Worm (Caenorhabditis elegans): ENCODE measurements around the gene lys-3.
A peak's percentile ranks its signal among the peaks of the same experiment; 100 is the strongest.

lys-3 gene

DNA sequence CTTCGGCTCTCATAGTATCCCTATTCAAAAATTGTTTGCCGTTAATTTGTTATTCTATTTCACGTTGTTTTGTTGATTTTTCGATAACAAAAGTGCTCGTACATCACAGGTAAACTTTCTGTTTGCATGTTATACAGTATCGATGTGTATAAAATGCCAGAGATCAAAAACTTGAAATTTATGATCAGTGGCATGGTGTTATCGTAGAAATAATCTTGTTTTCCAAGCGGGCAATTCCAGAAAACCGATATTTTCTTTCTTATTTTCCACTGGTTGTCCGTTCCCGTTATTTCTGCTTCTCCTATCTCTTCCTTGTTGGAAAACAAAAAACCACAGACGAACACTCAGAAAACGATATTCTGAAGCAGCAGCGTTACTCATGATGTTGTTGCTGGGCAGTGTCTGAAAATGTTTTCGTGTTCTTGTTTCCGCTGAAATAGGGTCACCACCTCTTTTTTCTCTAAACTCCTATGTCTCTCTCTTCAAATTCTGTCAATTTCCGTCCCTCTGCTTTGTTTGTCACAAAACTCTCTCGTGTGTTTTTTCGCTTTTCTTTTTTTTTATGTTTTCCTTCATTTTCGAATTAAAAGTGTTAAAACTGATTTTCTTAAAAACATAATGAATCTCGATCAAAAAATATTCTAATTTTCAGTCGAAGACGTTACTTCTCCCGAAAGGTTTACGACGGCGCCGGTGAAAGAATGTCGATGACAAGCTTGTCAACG is 34.9 kb downstream of the lys-3 start, which contains the start of gene akt-1:
TSS of gene akt-1 (plus strand) at position 651 of the 725 bp plus-strand sequence.
- TF ChIP-seq nhr-48 (tag; optimal IDR thresholded peaks at IDR 0.05) = no peak
- no peak for TF ChIP-seq lin-38 (GFP tag; IDR thresholded peaks at IDR 0.05)
- no peak for TF ChIP-seq unc-39 (tag; optimal IDR thresholded peaks at IDR 0.05)
- peak; percentile 94 for TF ChIP-seq aha-1 (tag)
- no peak for TF ChIP-seq ceh-20 (GFP tag; IDR thresholded peaks at IDR 0.05)
- no peak for TF ChIP-seq F26F4.8 (GFP tag; conservative IDR thresholded peaks at IDR 0.05)
- TF ChIP-seq sdz-12 (GFP tag; optimal IDR thresholded peaks at IDR 0.05) = no peak
- no peak for TF ChIP-seq saeg-2 (GFP tag; IDR thresholded peaks at IDR 0.05)
- no peak for TF ChIP-seq nhr-77 (tag; optimal IDR thresholded peaks at IDR 0.05)
- TF ChIP-seq ama-1 (optimal IDR thresholded peaks at IDR 0.05) = no peak
- TF ChIP-seq mxl-2 (GFP tag; conservative IDR thresholded peaks at IDR 0.05) = no peak
- no peak for TF ChIP-seq ceh-62 (tag; optimal IDR thresholded peaks at IDR 0.05)
- no peak for TF ChIP-seq F37D6.2 (tag; optimal IDR thresholded peaks at IDR 0.05)
- peak; percentile 12 for TF ChIP-seq rbr-2 (tag; optimal IDR thresholded peaks at IDR 0.05)
- no peak for TF ChIP-seq R02D3.7 (tag; optimal IDR thresholded peaks at IDR 0.05)
- TF ChIP-seq unc-62 (GFP tag; optimal IDR thresholded peaks at IDR 0.05 in 1 of 2) = peak in 1 of 2 experiments; percentile 99
- TF ChIP-seq unc-62 (tag; optimal IDR thresholded peaks at IDR 0.05) = no peak
- TF ChIP-seq mxl-3 (GFP tag; optimal IDR thresholded peaks at IDR 0.05) = no peak
- no peak for TF ChIP-seq aly-2 (tag; optimal IDR thresholded peaks at IDR 0.05)
- TF ChIP-seq gei-8 (GFP tag; optimal IDR thresholded peaks at IDR 0.05) = no peak
- TF ChIP-seq daf-12 (tag; optimal IDR thresholded peaks at IDR 0.05) = no peak
- no peak for TF ChIP-seq spr-1 (tag; optimal IDR thresholded peaks at IDR 0.05)
- no peak for TF ChIP-seq ztf-7 (tag; optimal IDR thresholded peaks at IDR 0.05)
- TF ChIP-seq hlh-30 (tag; optimal IDR thresholded peaks at IDR 0.05; ENCODE audit: insufficient read depth) = peak; percentile 23
- no peak for TF ChIP-seq ceh-28 (tag; optimal IDR thresholded peaks at IDR 0.05)
- no peak for TF ChIP-seq zfp-3 (GFP tag; conservative IDR thresholded peaks at IDR 0.05)
- no peak for TF ChIP-seq jun-1 (tag; optimal IDR thresholded peaks at IDR 0.05)
- no peak for TF ChIP-seq ztf-11 (tag; optimal IDR thresholded peaks at IDR 0.05)
- TF ChIP-seq set-16 (GFP tag; IDR thresholded peaks at IDR 0.05) = no peak
- no peak for TF ChIP-seq spr-3 (GFP tag; optimal IDR thresholded peaks at IDR 0.05)
- no peak for TF ChIP-seq zag-1 (tag; optimal IDR thresholded peaks at IDR 0.05)
- peak in 1 of 2 experiments; percentile 48 for TF ChIP-seq daf-16 (GFP tag; optimal IDR thresholded peaks at IDR 0.05)
- peak; percentile 77 for TF ChIP-seq daf-16 (tag; optimal IDR thresholded peaks at IDR 0.05)
- TF ChIP-seq ceh-82 (tag; optimal IDR thresholded peaks at IDR 0.05) = no peak
- TF ChIP-seq nhr-102 (tag; optimal IDR thresholded peaks at IDR 0.05) = no peak
- no peak for TF ChIP-seq egl-43 (GFP tag; IDR thresholded peaks at IDR 0.05)

ce11 chrV:10247673-10248239 is 35.6 kb downstream of the lys-3 start:
- no peak for TF ChIP-seq R02D3.7 (tag; optimal IDR thresholded peaks at IDR 0.05)
- TF ChIP-seq nhr-28 (tag; optimal IDR thresholded peaks at IDR 0.05) = peak; percentile 13
- no peak for TF ChIP-seq hif-1 (tag; optimal IDR thresholded peaks at IDR 0.05)
- peak in 1 of 2 experiments; percentile 25 for TF ChIP-seq lsy-2 (tag; optimal IDR thresholded peaks at IDR 0.05)
- peak; percentile 23 for TF ChIP-seq ama-1 (optimal IDR thresholded peaks at IDR 0.05)
- TF ChIP-seq hlh-30 (tag; optimal IDR thresholded peaks at IDR 0.05; ENCODE audit: insufficient read depth) = peak; percentile 51
- no peak for TF ChIP-seq ztf-7 (tag; optimal IDR thresholded peaks at IDR 0.05)
- no peak for TF ChIP-seq T26A8.4 (GFP tag; IDR thresholded peaks at IDR 0.05)
- TF ChIP-seq dve-1 (tag; optimal IDR thresholded peaks at IDR 0.05; ENCODE audit: insufficient read depth) = peak; percentile 6
- peak in 1 of 2 experiments; percentile 81 for TF ChIP-seq unc-62 (GFP tag; optimal IDR thresholded peaks at IDR 0.05 in 1 of 2)
- TF ChIP-seq unc-62 (tag; optimal IDR thresholded peaks at IDR 0.05) = no peak
- no peak for TF ChIP-seq ceh-20 (GFP tag; IDR thresholded peaks at IDR 0.05)
- peak; percentile 56 for TF ChIP-seq aha-1 (tag)
- no peak for TF ChIP-seq cey-2 (tag; optimal IDR thresholded peaks at IDR 0.05; ENCODE audit: borderline replicate concordance, insufficient read depth)

All from whole organism, L4 larva.